Fruit fly (Drosophila melanogaster): Measurements from ENCODE around the gene CG7126.

The CG7126 gene

dm6 chr3R:18269744-18270348 lies 32.8 kb downstream of the CG7126 start (continued):
- TF ChIP-seq tin (GFP tag; optimal IDR thresholded peaks at IDR 0.05) (no peak), Ets65A (GFP tag) (peak; percentile 92), CG17385 (GFP tag; optimal IDR thresholded peaks at IDR 0.05) (no peak), sd (tag; optimal IDR thresholded peaks at IDR 0.05) (no peak), Nf-YC (tag; optimal IDR thresholded peaks at IDR 0.05) (peak; percentile 90), da (GFP tag; optimal IDR thresholded peaks at IDR 0.05) (no peak), CG8089 (GFP tag; optimal IDR thresholded peaks at IDR 0.05) (no peak), cg (GFP tag; optimal IDR thresholded peaks at IDR 0.05) (no peak), ato (GFP tag; IDR thresholded peaks at IDR 0.05; ENCODE audit: partially characterized antibody) (no peak), Nf-YB (GFP tag; optimal IDR thresholded peaks at IDR 0.05) (peak; percentile 73), dan (GFP tag; IDR thresholded peaks at IDR 0.05) (no peak), CG10366 (GFP tag; IDR thresholded peaks at IDR 0.05) (no peak), Lpt (GFP tag; optimal IDR thresholded peaks at IDR 0.05) (no peak), GATAe (GFP tag; conservative IDR thresholded peaks at IDR 0.05) (no peak), sna (GFP tag; IDR thresholded peaks at IDR 0.05; ENCODE audit: partially characterized antibody) (0 out of 2 replicates have a peak, but pooled peaks have one; percentile 27), Bteb2 (GFP tag; optimal IDR thresholded peaks at IDR 0.05) (no peak), CG2120 (GFP tag; optimal IDR thresholded peaks at IDR 0.05) (no peak), sob (GFP tag; IDR thresholded peaks at IDR 0.05) (no peak), CG9609 (GFP tag; optimal IDR thresholded peaks at IDR 0.05) (no peak), bowl (GFP tag; IDR thresholded peaks at IDR 0.05) (no peak), CG30020 (tag; optimal IDR thresholded peaks at IDR 0.05) (no peak), fu2 (GFP tag; optimal IDR thresholded peaks at IDR 0.05) (no peak), stc (GFP tag; IDR thresholded peaks at IDR 0.05) (no peak), Aef1 (GFP tag; IDR thresholded peaks at IDR 0.05) (no peak), CG12769 (tag; optimal IDR thresholded peaks at IDR 0.05) (no peak), CG32772 (GFP tag; IDR thresholded peaks at IDR 0.05) (no peak), BtbVII (GFP tag; optimal IDR thresholded peaks at IDR 0.05) (no peak), bbx (GFP tag; IDR thresholded peaks at IDR 0.05; ENCODE audit: partially characterized antibody) (no peak), gt (GFP tag; IDR thresholded peaks at IDR 0.05) (no peak), Max (GFP tag; optimal IDR thresholded peaks at IDR 0.05) (no peak), dati (GFP tag; IDR thresholded peaks at IDR 0.05) (no peak), emc (GFP tag; optimal IDR thresholded peaks at IDR 0.05) (no peak), CG8924 (tag; optimal IDR thresholded peaks at IDR 0.05) (no peak), Eip74EF (GFP tag; optimal IDR thresholded peaks at IDR 0.05) (no peak), cwo (GFP tag; optimal IDR thresholded peaks at IDR 0.05) (no peak), ap (GFP tag; IDR thresholded peaks at IDR 0.05) (no peak), CG9932 (GFP tag; IDR thresholded peaks at IDR 0.05) (no peak), CG4328 (GFP tag; optimal IDR thresholded peaks at IDR 0.05) (no peak), ara (GFP tag; IDR thresholded peaks at IDR 0.05) (no peak), CG12942 (GFP tag; optimal IDR thresholded peaks at IDR 0.05) (no peak), prd (optimal IDR thresholded peaks at IDR 0.05) (no peak), prd (GFP tag; IDR thresholded peaks at IDR 0.05) (no peak), Optix (GFP tag; IDR thresholded peaks at IDR 0.05) (no peak), B-H2 (GFP tag; optimal IDR thresholded peaks at IDR 0.05) (no peak), ken (GFP tag; IDR thresholded peaks at IDR 0.05) (no peak), zen2 (GFP tag; IDR thresholded peaks at IDR 0.05; ENCODE audit: partially characterized antibody) (no peak), CG11247 (GFP tag; IDR thresholded peaks at IDR 0.05) (no peak), ftz-f1 (GFP tag; optimal IDR thresholded peaks at IDR 0.05) (no peak), seq (GFP tag; IDR thresholded peaks at IDR 0.05) (peak; percentile 71; the same call in 1 of the 2 replicates), pros (GFP tag; optimal IDR thresholded peaks at IDR 0.05) (no peak)
